Fruit fly (Drosophila melanogaster): ENCODE results near the gene ebd1.

ebd1 gene

DNA sequence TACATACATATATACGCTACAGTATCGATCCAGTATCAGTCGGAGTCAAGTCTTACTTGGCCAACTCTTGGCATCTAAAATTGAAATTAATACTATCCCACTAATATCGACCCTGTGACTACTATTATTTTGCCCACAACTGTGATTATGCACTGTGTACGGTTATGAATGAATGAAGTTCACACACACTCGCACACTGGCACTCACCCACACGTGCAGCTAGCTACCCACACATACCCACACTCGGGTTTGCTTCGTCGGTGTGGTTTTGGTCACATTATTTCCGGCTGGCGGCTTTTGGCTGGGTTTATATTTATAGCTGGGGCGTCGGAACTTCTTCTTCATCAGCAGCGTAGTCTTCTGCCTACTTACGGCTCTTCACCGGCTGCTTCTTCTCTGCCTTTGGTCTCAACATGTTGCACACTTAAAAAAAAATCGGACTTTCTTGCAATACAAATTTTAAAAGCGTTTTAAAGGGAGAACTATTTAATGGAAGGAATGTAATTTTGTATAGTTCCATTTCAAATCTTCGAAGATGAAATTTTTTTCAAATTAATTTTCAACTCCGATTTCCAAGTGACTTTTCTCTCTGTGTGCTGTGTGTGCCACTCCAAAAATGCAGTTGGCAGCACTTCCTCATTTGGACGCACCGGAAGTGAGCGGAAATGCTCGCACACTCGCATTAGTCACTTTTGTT, 50.9 kb downstream of the ebd1 start:
- TF ChIP-seq CG33017 (tag; optimal IDR thresholded peaks at IDR 0.05), result no peak
- no peak for TF ChIP-seq tj (GFP tag; optimal IDR thresholded peaks at IDR 0.05)
- TF ChIP-seq CG5204 (GFP tag; optimal IDR thresholded peaks at IDR 0.05), result peak; percentile 14
- TF ChIP-seq bab1 (GFP tag; optimal IDR thresholded peaks at IDR 0.05), result no peak
- no peak for TF ChIP-seq toe (GFP tag; optimal IDR thresholded peaks at IDR 0.05)
- TF ChIP-seq kay (GFP tag; ENCODE audit: borderline replicate concordance), result no peak
- no peak for TF ChIP-seq CG11617 (GFP tag; optimal IDR thresholded peaks at IDR 0.05)
- peak; percentile 15 for TF ChIP-seq Hr96 (GFP tag; optimal IDR thresholded peaks at IDR 0.05)
- no peak for TF ChIP-seq pad (GFP tag; optimal IDR thresholded peaks at IDR 0.05)
- TF ChIP-seq CG7045 (GFP tag; optimal IDR thresholded peaks at IDR 0.05), result no peak
- TF ChIP-seq CG1620 (GFP tag; optimal IDR thresholded peaks at IDR 0.05), result no peak
- no peak for TF ChIP-seq Clk (GFP tag; optimal IDR thresholded peaks at IDR 0.05)
- TF ChIP-seq CG7101 (tag; optimal IDR thresholded peaks at IDR 0.05), result peak; percentile 13
- no peak for TF ChIP-seq cnc (optimal IDR thresholded peaks at IDR 0.05)
- TF ChIP-seq CG14711 (tag; optimal IDR thresholded peaks at IDR 0.05), result no peak
- no peak for TF ChIP-seq CG12768 (GFP tag; optimal IDR thresholded peaks at IDR 0.05)
- no peak for TF ChIP-seq Mnt (GFP tag; optimal IDR thresholded peaks at IDR 0.05)
- no peak for TF ChIP-seq cic (GFP tag; optimal IDR thresholded peaks at IDR 0.05)

DNA sequence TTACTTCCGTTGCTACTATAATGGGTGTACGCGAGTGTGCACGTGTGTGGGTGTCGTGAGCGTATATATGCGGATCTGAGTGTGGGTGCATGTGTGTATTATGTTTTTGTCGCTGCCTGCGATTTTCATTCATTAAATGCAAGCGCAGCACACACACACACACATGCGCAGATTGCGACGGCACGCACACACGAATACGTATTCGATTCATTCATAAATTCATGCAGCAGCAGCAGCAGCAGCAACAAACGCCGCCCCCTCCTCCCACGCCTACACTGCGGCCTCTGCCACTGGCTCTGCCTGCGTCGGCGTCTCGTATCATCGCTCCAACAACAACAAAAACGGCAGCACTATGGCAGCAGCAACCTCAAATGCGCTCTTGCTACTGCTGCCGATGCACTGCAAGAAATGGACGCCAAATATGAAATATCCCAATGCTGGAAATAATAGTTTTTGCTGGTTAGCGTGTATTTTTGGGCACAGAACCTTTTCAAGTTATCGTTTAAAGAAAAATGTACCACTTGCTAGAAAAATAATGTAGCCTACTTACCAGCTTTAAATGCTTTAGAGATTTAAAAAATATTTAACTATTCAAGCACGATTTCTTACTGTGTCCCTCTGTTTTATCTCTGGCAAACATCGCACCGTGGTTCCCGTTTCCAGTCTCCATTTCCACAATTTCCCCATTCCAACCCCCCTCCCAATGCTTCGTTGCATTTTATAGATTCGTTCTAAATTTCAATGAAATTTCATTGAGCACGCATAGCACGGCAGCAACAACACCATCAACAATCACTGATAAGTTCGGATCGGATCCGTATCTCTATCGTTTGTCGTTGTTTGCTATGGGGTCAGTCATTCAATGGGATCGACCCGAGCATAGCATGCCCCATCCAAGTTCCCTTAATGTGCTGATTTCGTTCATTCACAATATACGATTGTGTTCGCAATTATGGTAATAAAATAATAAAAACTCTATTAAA, 51.8 kb downstream of the ebd1 start:
- peak; percentile 38 for TF ChIP-seq CG7045 (GFP tag; optimal IDR thresholded peaks at IDR 0.05)
- TF ChIP-seq pad (GFP tag; optimal IDR thresholded peaks at IDR 0.05), result no peak
- TF ChIP-seq cic (GFP tag; optimal IDR thresholded peaks at IDR 0.05), result peak; percentile 96
- peak; percentile 31 for TF ChIP-seq CG7101 (tag; optimal IDR thresholded peaks at IDR 0.05)
- no peak for TF ChIP-seq Crg-1 (GFP tag; optimal IDR thresholded peaks at IDR 0.05)
- peak; percentile 32 for TF ChIP-seq toe (GFP tag; optimal IDR thresholded peaks at IDR 0.05)
- no peak for TF ChIP-seq CG1620 (GFP tag; optimal IDR thresholded peaks at IDR 0.05)
- peak; percentile 19 for TF ChIP-seq Hr96 (GFP tag; optimal IDR thresholded peaks at IDR 0.05)
- no peak for TF ChIP-seq CG12768 (GFP tag; optimal IDR thresholded peaks at IDR 0.05)
- no peak for TF ChIP-seq ovo (GFP tag; optimal IDR thresholded peaks at IDR 0.05)
- TF ChIP-seq tj (GFP tag; optimal IDR thresholded peaks at IDR 0.05), result peak; percentile 38
- TF ChIP-seq Clk (GFP tag; optimal IDR thresholded peaks at IDR 0.05), result peak; percentile 13
- peak; percentile 27 for TF ChIP-seq CG14711 (tag; optimal IDR thresholded peaks at IDR 0.05)
- no peak for TF ChIP-seq CG33017 (tag; optimal IDR thresholded peaks at IDR 0.05)
- no peak for TF ChIP-seq cnc (optimal IDR thresholded peaks at IDR 0.05)
- peak; percentile 63 for TF ChIP-seq CG5204 (GFP tag; optimal IDR thresholded peaks at IDR 0.05)
- no peak for TF ChIP-seq Mnt (GFP tag; optimal IDR thresholded peaks at IDR 0.05)
- TF ChIP-seq bab1 (GFP tag; optimal IDR thresholded peaks at IDR 0.05), result no peak
- no peak for TF ChIP-seq CG11617 (GFP tag; optimal IDR thresholded peaks at IDR 0.05)
- no peak for TF ChIP-seq kay (GFP tag; ENCODE audit: borderline replicate concordance)
